Worm (Caenorhabditis elegans): ENCODE results near the gene col-175.

The col-175 gene

ce11 chrX:9238692-9239091 lies 4.3 kb upstream of the col-175 start:
- TF ChIP-seq ztf-16 (tag; optimal IDR thresholded peaks at IDR 0.05) (no peak), ama-1 (optimal IDR thresholded peaks at IDR 0.05) (no peak), ceh-14 (tag; optimal IDR thresholded peaks at IDR 0.05) (no peak), pha-2 (tag; optimal IDR thresholded peaks at IDR 0.05) (no peak), unc-3 (GFP tag; conservative IDR thresholded peaks at IDR 0.05) (no peak), unc-3 (tag; optimal IDR thresholded peaks at IDR 0.05) (no peak), ttx-3 (tag; optimal IDR thresholded peaks at IDR 0.05) (no peak), madf-2 (tag; optimal IDR thresholded peaks at IDR 0.05) (no peak), K02D7.2 (tag; optimal IDR thresholded peaks at IDR 0.05) (no peak), C38D4.7 (GFP tag; optimal IDR thresholded peaks at IDR 0.05) (no peak), syd-9 (tag; optimal IDR thresholded peaks at IDR 0.05) (no peak), che-1 (tag; optimal IDR thresholded peaks at IDR 0.05) (no peak), ceh-9 (tag; optimal IDR thresholded peaks at IDR 0.05) (no peak), ceh-30 (tag; optimal IDR thresholded peaks at IDR 0.05) (no peak), mec-3 (tag; optimal IDR thresholded peaks at IDR 0.05; ENCODE audit: borderline replicate concordance) (no peak), ref-2 (tag; optimal IDR thresholded peaks at IDR 0.05) (no peak), pros-1 (tag; optimal IDR thresholded peaks at IDR 0.05) (no peak), pqm-1 (tag; optimal IDR thresholded peaks at IDR 0.05) (no peak)

ce11 chrX:9237708-9238107 lies 3.3 kb upstream of the col-175 start:
- TF ChIP-seq npax-4 (tag; optimal IDR thresholded peaks at IDR 0.05) (no peak), hlh-8 (tag; optimal IDR thresholded peaks at IDR 0.05) (no peak), mec-3 (tag; optimal IDR thresholded peaks at IDR 0.05; ENCODE audit: borderline replicate concordance) (no peak), C08G9.2 (tag; optimal IDR thresholded peaks at IDR 0.05) (no peak), ceh-48 (tag; optimal IDR thresholded peaks at IDR 0.05) (no peak), ref-2 (tag; optimal IDR thresholded peaks at IDR 0.05) (no peak), lim-6 (tag; optimal IDR thresholded peaks at IDR 0.05) (no peak), ceh-2 (tag; optimal IDR thresholded peaks at IDR 0.05) (no peak), hlh-6 (tag; optimal IDR thresholded peaks at IDR 0.05) (no peak), fax-1 (tag; optimal IDR thresholded peaks at IDR 0.05) (no peak), ceh-34 (tag; optimal IDR thresholded peaks at IDR 0.05) (no peak), hlh-13 (GFP tag; optimal IDR thresholded peaks at IDR 0.05) (no peak), sox-4 (tag; optimal IDR thresholded peaks at IDR 0.05) (no peak)

DNA sequence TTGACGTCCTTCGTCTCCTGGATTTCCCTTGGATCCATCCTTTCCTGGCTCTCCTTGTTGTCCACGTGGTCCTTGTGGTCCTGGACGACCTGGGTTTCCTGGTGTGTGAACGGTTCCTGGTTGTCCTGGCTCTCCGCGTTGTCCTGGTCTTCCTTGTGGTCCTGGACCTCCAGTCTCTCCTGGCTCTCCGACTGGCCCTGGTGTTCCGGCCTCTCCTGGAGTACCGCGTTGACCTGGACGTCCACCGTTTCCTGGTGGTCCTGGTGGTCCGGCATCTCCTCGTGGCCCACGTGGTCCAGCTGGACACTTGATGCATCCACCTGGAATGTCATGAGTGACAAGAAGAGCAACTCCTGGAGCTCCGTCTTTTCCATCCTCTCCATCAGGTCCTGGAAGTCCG lies 613 bp downstream of the col-175 start:
- TF ChIP-seq elt-4 (tag; optimal IDR thresholded peaks at IDR 0.05) (peak; percentile 63), sdc-2 (tag; optimal IDR thresholded peaks at IDR 0.05) (peak; percentile 27), ttx-3 (tag; optimal IDR thresholded peaks at IDR 0.05) (no peak), C08G9.2 (tag; optimal IDR thresholded peaks at IDR 0.05) (peak; percentile 31)

DNA sequence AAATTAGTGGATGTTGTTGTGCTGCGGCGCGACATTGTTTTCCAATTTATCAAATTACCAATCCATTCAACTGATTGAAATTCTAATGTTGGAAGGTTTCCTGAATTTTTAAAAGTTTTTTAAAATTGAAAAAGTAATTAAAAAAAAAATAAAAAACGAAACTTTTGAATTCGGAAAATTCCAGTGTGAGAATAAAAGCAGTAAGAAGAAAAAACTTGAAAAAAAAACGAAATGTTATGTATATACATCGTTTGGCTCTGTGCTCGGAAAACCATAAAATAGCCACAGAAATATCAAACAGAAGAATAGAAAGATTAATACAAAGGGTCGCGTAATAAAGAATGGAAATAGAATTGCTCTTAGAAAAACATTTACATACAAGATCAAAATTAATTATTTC lies 2.4 kb downstream of the col-175 start, which contains the start of gene vav-1:
vav-1 (minus strand) TSS at position 101 of the 400 bp plus-strand sequence.
- TF ChIP-seq lin-11 (tag; optimal IDR thresholded peaks at IDR 0.05) (no peak), pag-3 (tag; optimal IDR thresholded peaks at IDR 0.05; ENCODE audit: borderline replicate concordance) (no peak), zip-5 (tag; optimal IDR thresholded peaks at IDR 0.05) (no peak), elt-4 (tag; optimal IDR thresholded peaks at IDR 0.05) (no peak)

ce11 chrX:9231556-9231955 lies 2.9 kb downstream of the col-175 start:
- TF ChIP-seq pqm-1 (tag; optimal IDR thresholded peaks at IDR 0.05): no peak
- TF ChIP-seq lin-11 (tag; optimal IDR thresholded peaks at IDR 0.05): no peak
- no peak for TF ChIP-seq ceh-22 (tag; optimal IDR thresholded peaks at IDR 0.05)
- no peak for TF ChIP-seq ceh-18 (tag; optimal IDR thresholded peaks at IDR 0.05)
- TF ChIP-seq ceh-48 (tag; optimal IDR thresholded peaks at IDR 0.05): no peak
- no peak for TF ChIP-seq nhr-11 (tag; optimal IDR thresholded peaks at IDR 0.05)
- TF ChIP-seq ceh-9 (tag; optimal IDR thresholded peaks at IDR 0.05): no peak
- TF ChIP-seq ceh-31 (tag; optimal IDR thresholded peaks at IDR 0.05): no peak
- TF ChIP-seq sox-2 (GFP tag; IDR thresholded peaks at IDR 0.05): no peak
- no peak for TF ChIP-seq pat-9 (tag; optimal IDR thresholded peaks at IDR 0.05)
- no peak for TF ChIP-seq hlh-15 (tag; optimal IDR thresholded peaks at IDR 0.05)
- TF ChIP-seq madf-2 (tag; optimal IDR thresholded peaks at IDR 0.05): no peak
